Fruit fly (Drosophila melanogaster): ENCODE data around the gene CapaR.
A peak's percentile ranks its signal among the peaks of the same experiment; 100 is the strongest.

The CapaR gene

DNA sequence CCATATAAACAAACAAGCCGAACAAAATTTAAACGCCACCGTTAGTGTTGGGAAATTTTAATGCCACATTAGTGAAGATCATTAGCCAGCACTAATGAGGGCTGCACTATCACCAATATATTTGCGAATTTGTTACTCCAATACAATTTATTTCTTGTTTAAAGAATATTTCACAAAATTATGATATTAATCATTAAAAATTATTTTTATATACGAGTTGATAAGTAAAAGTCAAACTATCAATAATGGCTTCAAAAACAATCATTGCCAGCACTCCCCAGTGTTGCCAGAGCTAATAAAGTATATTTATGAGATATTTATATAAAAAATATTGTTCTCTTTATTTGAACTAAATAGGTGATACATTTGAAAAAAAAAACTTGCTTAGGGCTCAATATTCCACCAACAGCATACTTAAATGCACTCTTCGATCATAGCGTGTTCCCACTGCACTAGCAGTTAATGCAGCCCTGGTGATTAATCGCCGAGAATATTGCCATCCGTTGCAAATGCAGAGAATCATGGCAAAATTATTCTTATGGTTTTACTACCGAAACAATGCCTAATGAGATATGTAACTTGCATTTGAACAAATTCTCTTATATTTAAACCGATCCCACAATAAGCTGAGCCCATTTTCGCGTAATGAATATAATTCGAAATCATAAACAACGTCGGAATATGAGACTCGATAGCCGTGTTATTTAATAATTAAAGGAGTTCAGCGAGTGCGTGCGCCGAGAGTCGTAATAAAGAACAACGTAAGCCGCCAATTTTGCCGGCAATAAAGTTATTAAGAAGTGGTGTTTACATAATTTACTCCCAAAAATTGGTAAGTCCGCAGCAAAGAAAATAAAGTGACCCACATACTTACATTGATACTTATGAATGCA lies 45.9 kb downstream of the CapaR start, which contains the start of the genes SAK and Cdk12 (continued):
- peak; percentile 55 for TF ChIP-seq CG6854 (GFP tag; optimal IDR thresholded peaks at IDR 0.05)
- peak in 1 of 3 experiments; percentile 85 for TF ChIP-seq lola (GFP tag; optimal IDR thresholded peaks at IDR 0.05)
- no peak for TF ChIP-seq hkb (optimal IDR thresholded peaks at IDR 0.05)
- TF ChIP-seq hkb (GFP tag; IDR thresholded peaks at IDR 0.05) = peak; percentile 79
- peak; percentile 33 for TF ChIP-seq peb (GFP tag; IDR thresholded peaks at IDR 0.05)
- peak; percentile 53 for TF ChIP-seq CG6175 (GFP tag; IDR thresholded peaks at IDR 0.05)
- TF ChIP-seq CG17359 (tag; optimal IDR thresholded peaks at IDR 0.05) = peak; percentile 81
- peak; percentile 66 for TF ChIP-seq cwo (GFP tag; optimal IDR thresholded peaks at IDR 0.05)
- peak; percentile 48 for TF ChIP-seq CG10274 (GFP tag; optimal IDR thresholded peaks at IDR 0.05)
- peak; percentile 22; the same call in 1 of the 2 replicates for TF ChIP-seq inv (GFP tag; IDR thresholded peaks at IDR 0.05; ENCODE audit: partially characterized antibody)
- TF ChIP-seq Dref (GFP tag; IDR thresholded peaks at IDR 0.05) = peak; percentile 50
- TF ChIP-seq CG7745 (tag; optimal IDR thresholded peaks at IDR 0.05) = peak; percentile 36
- peak; percentile 85 for TF ChIP-seq CG4424 (GFP tag; optimal IDR thresholded peaks at IDR 0.05)
- TF ChIP-seq CG1024 (GFP tag; IDR thresholded peaks at IDR 0.05) = peak; percentile 77
- TF ChIP-seq CG12236 (GFP tag; optimal IDR thresholded peaks at IDR 0.05) = no peak
- peak; percentile 82 for TF ChIP-seq slou (GFP tag; optimal IDR thresholded peaks at IDR 0.05)
- TF ChIP-seq BEAF-32 (GFP tag; optimal IDR thresholded peaks at IDR 0.05) = peak; percentile 63
- peak; percentile 55 for TF ChIP-seq Adf1 (GFP tag; IDR thresholded peaks at IDR 0.05)
- peak; percentile 74 for TF ChIP-seq ara (GFP tag; IDR thresholded peaks at IDR 0.05)
- TF ChIP-seq ham (GFP tag; IDR thresholded peaks at IDR 0.05) = peak; percentile 24; the same call in 1 of the 2 replicates
- TF ChIP-seq CG12744 (GFP tag; optimal IDR thresholded peaks at IDR 0.05) = no peak
- TF ChIP-seq Ssrp (tag; optimal IDR thresholded peaks at IDR 0.05) = peak; percentile 86
- peak; percentile 85 for TF ChIP-seq PHDP (tag; optimal IDR thresholded peaks at IDR 0.05)
- peak; percentile 52 for TF ChIP-seq CG8281 (tag; optimal IDR thresholded peaks at IDR 0.05)
- peak; percentile 48 for TF ChIP-seq CG17568 (GFP tag; optimal IDR thresholded peaks at IDR 0.05)
- no peak for TF ChIP-seq Hr39 (optimal IDR thresholded peaks at IDR 0.05)
- TF ChIP-seq zfh1 (GFP tag; IDR thresholded peaks at IDR 0.05) = peak; percentile 74; the same call in 2 of the 3 replicates
- peak; percentile 90 for TF ChIP-seq CG9727 (GFP tag; optimal IDR thresholded peaks at IDR 0.05)
- peak; percentile 54 for TF ChIP-seq CG14050 (GFP tag; IDR thresholded peaks at IDR 0.05)
- 0 out of 3 replicates have a peak, but pooled peaks have one; percentile 38 for TF ChIP-seq CG14860 (GFP tag; IDR thresholded peaks at IDR 0.05; ENCODE audit: partially characterized antibody)
- 0 out of 2 replicates have a peak, but pooled peaks have one; percentile 34 for TF ChIP-seq CG43689 (GFP tag; IDR thresholded peaks at IDR 0.05)
- no peak for TF ChIP-seq NC2β (GFP tag; optimal IDR thresholded peaks at IDR 0.05)
- TF ChIP-seq chif (GFP tag; optimal IDR thresholded peaks at IDR 0.05) = peak in 1 of 2 experiments; percentile 57
- TF ChIP-seq CG13424 (tag; optimal IDR thresholded peaks at IDR 0.05) = peak; percentile 90
- peak; percentile 77 for TF ChIP-seq mam (GFP tag; optimal IDR thresholded peaks at IDR 0.05)
- TF ChIP-seq CG17912 (GFP tag; optimal IDR thresholded peaks at IDR 0.05) = peak; percentile 44
- no peak for TF ChIP-seq Hey (tag; optimal IDR thresholded peaks at IDR 0.05)
- TF ChIP-seq Lhr (GFP tag; optimal IDR thresholded peaks at IDR 0.05) = peak; percentile 65
- TF ChIP-seq CG9876 (GFP tag; optimal IDR thresholded peaks at IDR 0.05) = peak; percentile 60
- TF ChIP-seq org-1 (GFP tag; optimal IDR thresholded peaks at IDR 0.05) = peak; percentile 64
- TF ChIP-seq CG42726 (GFP tag; IDR thresholded peaks at IDR 0.05; ENCODE audit: partially characterized antibody) = no peak
- peak; percentile 92 for TF ChIP-seq B-H2 (GFP tag; optimal IDR thresholded peaks at IDR 0.05)
- no peak for TF ChIP-seq fru (optimal IDR thresholded peaks at IDR 0.05)
- TF ChIP-seq CG12155 (GFP tag; optimal IDR thresholded peaks at IDR 0.05) = peak; percentile 88
- peak; percentile 87 for TF ChIP-seq sug (tag; optimal IDR thresholded peaks at IDR 0.05)
- peak; percentile 87 for TF ChIP-seq Gug (GFP tag; IDR thresholded peaks at IDR 0.05)
- no peak for TF ChIP-seq Nf-YA (GFP tag; IDR thresholded peaks at IDR 0.05)
- peak; percentile 19 for TF ChIP-seq maf-S (GFP tag; optimal IDR thresholded peaks at IDR 0.05)
- peak; percentile 40; the same call in 1 of the 2 replicates for TF ChIP-seq dan (GFP tag; IDR thresholded peaks at IDR 0.05)

Data from whole organism, embryonic.